Worm (Caenorhabditis elegans) whole organism, L3 larva: ENCODE results near the gene Y38H6A.1.
A peak's percentile ranks its signal among the peaks of the same experiment; 100 is the strongest.

Experiments
- R02D3.7 ChIP-seq: fragments of 150-350 bp; optimal IDR thresholded peaks from 2 replicates; lab custom pipeline; 2014; ENCODE audit warnings: missing biosample characterization, missing genetic modification characterization
- ZK546.5 ChIP-seq: sonication (generic microtip); optimal IDR thresholded peaks from 2 replicates; lab custom pipeline; 2017; ENCODE audit warnings: missing biosample characterization, missing genetic modification characterization
- aly-2 ChIP-seq: fragments of 150-350 bp; optimal IDR thresholded peaks from 2 replicates; lab custom pipeline; 2014; ENCODE audit warnings: missing biosample characterization, missing genetic modification characterization
- ama-1 ChIP-seq: fragments of 150-350 bp; optimal IDR thresholded peaks from 2 replicates; lab custom pipeline; 2018
- ceh-28 ChIP-seq: fragments of 150-350 bp; optimal IDR thresholded peaks from 2 replicates; lab custom pipeline; 2014; ENCODE audit warnings: missing biosample characterization, missing genetic modification reagents, missing genetic modification characterization
- ceh-82 ChIP-seq: fragments of 150-350 bp; optimal IDR thresholded peaks from 2 replicates; lab custom pipeline; 2014; ENCODE audit warnings: missing biosample characterization, missing genetic modification characterization
- ceh-9 ChIP-seq: sonication (generic microtip); optimal IDR thresholded peaks from 2 replicates; lab custom pipeline; 2018; ENCODE audit warnings: missing biosample characterization, missing genetic modification characterization
- elt-2 ChIP-seq: sonication (generic microtip); optimal IDR thresholded peaks from 2 replicates; lab custom pipeline; 2016; ENCODE audit warnings: missing genetic modification reagents, mild to moderate bottlenecking, missing genetic modification characterization, missing compliant biosample characterization
- eor-1 ChIP-seq, 2 experiments: fragments of 150-350 bp; optimal IDR thresholded peaks; 2 replicates each; lab custom pipeline; 2014 to 2018; ENCODE audit warnings: missing biosample characterization in 2 of 2, missing genetic modification characterization in 2 of 2
- fkh-2 ChIP-seq: fragments of 150-350 bp; optimal IDR thresholded peaks from 2 replicates; lab custom pipeline; 2014; ENCODE audit warnings: missing biosample characterization, missing genetic modification reagents, missing genetic modification characterization
- lin-15B ChIP-seq: fragments of 150-350 bp; optimal IDR thresholded peaks from 2 replicates; lab custom pipeline; 2014; ENCODE audit warnings: missing biosample characterization, missing genetic modification characterization
- lin-39 ChIP-seq: fragments of 150-350 bp; optimal IDR thresholded peaks from 2 replicates; lab custom pipeline; 2018; ENCODE audit warnings: missing biosample characterization, missing genetic modification reagents, missing genetic modification characterization
- lsy-12 ChIP-seq: sonication (generic microtip); optimal IDR thresholded peaks from 2 replicates; lab custom pipeline; 2016; ENCODE audit warnings: mild to moderate bottlenecking, missing genetic modification characterization, missing compliant biosample characterization
- mdl-1 ChIP-seq: fragments of 150-350 bp; optimal IDR thresholded peaks from 2 replicates; lab custom pipeline; 2014; ENCODE audit warnings: missing biosample characterization, missing genetic modification characterization
- nfya-1 ChIP-seq: sonication (generic microtip); optimal IDR thresholded peaks from 2 replicates; lab custom pipeline; 2017; ENCODE audit warnings: missing genetic modification characterization, mild to moderate bottlenecking, missing compliant biosample characterization, antibody characterized with exemption, moderate library complexity; ENCODE audit not compliant: insufficient read depth
- nhr-12 ChIP-seq: fragments of 150-350 bp; optimal IDR thresholded peaks from 2 replicates; lab custom pipeline; 2014; ENCODE audit warnings: missing biosample characterization, missing genetic modification characterization
- nhr-25 ChIP-seq: sonication (generic microtip); optimal IDR thresholded peaks from 2 replicates; lab custom pipeline; 2017; ENCODE audit warnings: missing biosample characterization, missing genetic modification characterization
- nhr-28 ChIP-seq: fragments of 150-350 bp; optimal IDR thresholded peaks from 2 replicates; lab custom pipeline; 2014; ENCODE audit warnings: missing biosample characterization, missing genetic modification characterization
- nhr-43 ChIP-seq: sonication (generic microtip); optimal IDR thresholded peaks from 2 replicates; lab custom pipeline; 2016; ENCODE audit warnings: mild to moderate bottlenecking, missing genetic modification characterization, missing compliant biosample characterization; ENCODE audit not compliant: poor library complexity, severe bottlenecking
- nhr-67 ChIP-seq: fragments of 150-350 bp; optimal IDR thresholded peaks from 2 replicates; lab custom pipeline; 2014; ENCODE audit warnings: missing biosample characterization, missing genetic modification characterization
- nhr-76 ChIP-seq: fragments of 150-350 bp; sonication (generic microtip); optimal IDR thresholded peaks from 5 replicates; lab custom pipeline; 2014; ENCODE audit warnings: missing biosample characterization, missing genetic modification characterization
- nhr-77 ChIP-seq: fragments of 150-350 bp; optimal IDR thresholded peaks from 2 replicates; lab custom pipeline; 2014; ENCODE audit warnings: missing biosample characterization, missing genetic modification characterization
- pha-4 ChIP-seq: fragments of 150-350 bp; optimal IDR thresholded peaks from 2 replicates; lab custom pipeline; 2014; ENCODE audit warnings: missing biosample characterization, missing genetic modification reagents, missing genetic modification characterization
- pqm-1 ChIP-seq: fragments of 150-350 bp; optimal IDR thresholded peaks from 2 replicates; lab custom pipeline; 2017; ENCODE audit warnings: missing biosample characterization, missing genetic modification characterization, inconsistent platforms
- tbx-2 ChIP-seq: sonication (generic microtip); optimal IDR thresholded peaks from 2 replicates; lab custom pipeline; 2016; ENCODE audit warnings: mild to moderate bottlenecking, missing genetic modification characterization, missing compliant biosample characterization
- unc-39 ChIP-seq: sonication (generic microtip); optimal IDR thresholded peaks from 4 replicates; lab custom pipeline; 2017; ENCODE audit warnings: missing biosample characterization, missing genetic modification characterization
- unc-62 ChIP-seq: fragments of 150-350 bp; sonication (generic microtip); optimal IDR thresholded peaks from 4 replicates; lab custom pipeline; 2014; ENCODE audit warnings: missing biosample characterization, missing genetic modification reagents, missing genetic modification characterization
- ztf-11 ChIP-seq: fragments of 150-350 bp; optimal IDR thresholded peaks from 2 replicates; lab custom pipeline; 2014; ENCODE audit warnings: missing biosample characterization, missing genetic modification characterization
- ztf-4 ChIP-seq: fragments of 150-350 bp; optimal IDR thresholded peaks from 2 replicates; lab custom pipeline; 2014; ENCODE audit warnings: missing biosample characterization, missing genetic modification characterization

Y38H6A.1 gene

DNA sequence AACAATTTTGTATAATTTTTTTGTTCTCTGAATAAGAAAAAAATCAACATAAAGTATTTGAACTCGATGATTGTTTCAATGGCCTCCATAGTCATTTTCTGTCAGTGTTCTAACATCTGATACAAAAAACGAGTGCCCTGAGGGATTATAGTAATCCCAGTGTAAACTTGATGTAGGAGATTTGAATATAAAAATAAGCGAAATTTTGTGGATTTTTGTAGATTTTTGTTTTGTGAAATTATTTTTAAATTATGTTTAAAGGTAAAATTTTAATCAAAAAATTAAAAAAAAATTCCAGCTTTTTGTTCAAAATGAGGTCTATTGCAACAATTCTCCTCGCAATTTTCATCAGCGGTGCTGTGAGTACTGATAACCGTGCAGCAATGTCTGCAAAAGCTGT, at the start of gene Y38H6A.1:
Gene Y38H6A.1 (plus strand): TSS at position 301 of the 400 bp plus-strand sequence.
- no peak for TF ChIP-seq tbx-2 (tag; lab: Kevin White, UChicago)

DNA sequence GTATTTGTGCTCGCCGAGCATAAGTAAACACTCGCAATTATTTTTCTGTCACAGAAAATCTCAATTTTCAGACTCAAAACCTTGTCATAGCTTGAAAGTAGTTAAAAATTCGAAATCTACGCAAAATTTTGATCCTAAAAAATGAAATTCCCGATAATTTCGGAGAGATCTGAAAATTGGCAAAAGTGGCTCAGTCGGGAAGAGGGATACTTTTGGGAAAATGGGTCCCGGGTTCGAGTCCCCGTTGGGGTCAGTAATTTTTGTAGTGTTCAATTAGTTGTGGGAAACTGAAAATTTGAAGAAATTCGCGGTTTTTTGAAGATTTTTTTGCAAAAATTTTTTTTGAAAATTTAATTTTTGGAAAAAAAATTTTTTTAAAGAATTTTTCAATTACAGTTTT, 48.6 kb upstream of the Y38H6A.1 start:
- TF ChIP-seq fkh-2 (tag; lab: Kevin White, UChicago), result no peak
- TF ChIP-seq nhr-76, result no peak
- no peak for TF ChIP-seq aly-2 (tag; lab: Kevin White, UChicago)
- TF ChIP-seq ceh-28 (tag; lab: Kevin White, UChicago), result no peak
- no peak for TF ChIP-seq mdl-1 (tag; lab: Kevin White, UChicago)
- no peak for TF ChIP-seq ceh-9 (tag; lab: Kevin White, UChicago)
- TF ChIP-seq ama-1 (lab: Kevin White, UChicago), result no peak
- no peak for TF ChIP-seq R02D3.7 (tag; lab: Kevin White, UChicago)
- no peak for TF ChIP-seq nhr-28 (tag; lab: Kevin White, UChicago)
- TF ChIP-seq elt-2 (tag; lab: Kevin White, UChicago), result no peak
- TF ChIP-seq nhr-12 (tag; lab: Kevin White, UChicago), result no peak
- TF ChIP-seq nhr-43, result no peak
- no peak for TF ChIP-seq unc-62 (GFP tag; lab: Kevin White, UChicago)
- TF ChIP-seq lin-39 (tag; lab: Kevin White, UChicago), result no peak
- no peak for TF ChIP-seq tbx-2 (tag; lab: Kevin White, UChicago)
- TF ChIP-seq unc-39 (tag; lab: Kevin White, UChicago), result no peak
- TF ChIP-seq ztf-4 (tag; lab: Kevin White, UChicago), result no peak
- TF ChIP-seq lsy-12 (tag; lab: Kevin White, UChicago), result no peak
- TF ChIP-seq ztf-11 (tag; lab: Kevin White, UChicago), result no peak

- TF ChIP-seq ztf-11 (tag; lab: Kevin White, UChicago), result no peak
- TF ChIP-seq nhr-25, result no peak
- no peak for TF ChIP-seq unc-62 (GFP tag; lab: Kevin White, UChicago)
- no peak for TF ChIP-seq lin-39 (tag; lab: Kevin White, UChicago)
- no peak for TF ChIP-seq lsy-12 (tag; lab: Kevin White, UChicago)
- no peak for TF ChIP-seq ceh-9 (tag; lab: Kevin White, UChicago)
- no peak for TF ChIP-seq fkh-2 (tag; lab: Kevin White, UChicago)
- no peak for TF ChIP-seq aly-2 (tag; lab: Kevin White, UChicago)
Measured at ce11 chrV:20279309-20279708, 46.2 kb upstream of the Y38H6A.1 start.

DNA sequence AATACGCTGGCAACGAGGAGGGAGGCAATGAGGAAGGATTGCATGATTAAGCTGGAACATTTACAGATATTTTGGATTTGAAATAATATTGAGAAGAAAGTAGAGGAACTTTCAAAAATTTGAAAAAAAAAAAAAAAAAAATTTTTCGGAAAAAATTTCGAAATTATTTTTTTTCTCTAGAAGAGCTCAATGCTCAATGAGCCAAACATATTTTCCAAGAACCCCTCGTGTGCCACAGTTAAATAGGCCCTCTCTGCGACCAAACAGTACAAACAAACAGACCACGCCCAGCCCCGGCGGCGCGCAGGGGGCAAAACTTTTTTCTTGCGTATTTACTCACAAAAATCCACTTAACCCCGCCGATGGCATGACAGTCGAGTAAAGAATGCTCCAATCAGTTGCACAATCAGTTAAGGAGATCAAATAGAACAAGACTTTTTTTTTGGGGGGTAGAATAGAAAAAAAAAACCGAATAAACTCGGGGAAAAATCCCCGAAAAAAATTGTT, 45.7 kb upstream of the Y38H6A.1 start, which contains the start of gene pqn-94:
Gene pqn-94 (minus strand): TSS at position 51 of the 507 bp plus-strand sequence.
- TF ChIP-seq nhr-67 (tag; lab: Kevin White, UChicago), result no peak
- TF ChIP-seq pha-4 (tag; lab: Kevin White, UChicago), result peak; percentile 75

DNA sequence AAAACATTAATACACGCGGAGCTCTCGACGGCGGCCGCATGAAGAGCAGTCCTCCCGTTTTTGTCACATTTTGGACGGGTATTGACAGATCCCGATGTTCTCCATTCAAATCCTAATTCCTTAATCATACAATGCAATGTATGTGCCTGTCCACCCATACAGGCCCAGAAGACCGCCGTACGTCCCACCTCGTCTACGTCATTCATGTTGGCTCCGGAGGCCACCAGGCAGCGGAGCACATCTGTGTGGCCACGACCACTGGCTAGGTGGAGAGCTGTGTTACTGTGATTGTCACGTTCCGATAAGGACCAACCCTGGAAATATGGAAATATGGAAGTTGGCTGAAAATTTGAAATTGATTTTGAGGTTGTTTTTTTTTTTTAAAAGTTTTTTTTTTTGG, 42.7 kb upstream of the Y38H6A.1 start:
- TF ChIP-seq eor-1 (tag; optimal IDR thresholded peaks at IDR 0.05; lab: Kevin White, UChicago), result no peak
- TF ChIP-seq pqm-1 (tag; lab: Kevin White, UChicago), result no peak
- TF ChIP-seq nfya-1, result no peak

DNA sequence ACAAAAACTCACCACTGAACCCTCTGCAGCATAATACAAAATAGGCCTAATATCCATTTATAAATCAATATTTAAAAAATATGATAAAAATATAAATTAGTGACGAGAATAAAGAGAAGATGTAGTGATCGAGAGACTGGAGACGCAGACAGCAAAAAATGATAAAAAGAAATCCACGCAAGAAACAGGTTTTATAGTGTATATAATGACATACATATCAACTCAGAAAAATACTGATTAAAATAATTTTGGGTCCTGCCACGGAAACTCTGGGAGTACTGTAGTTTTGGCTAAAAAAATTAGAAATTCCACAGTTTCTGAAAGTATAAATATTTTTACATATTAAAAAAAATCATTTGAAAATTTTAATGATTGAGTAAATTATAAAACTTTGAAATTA, 36.2 kb upstream of the Y38H6A.1 start, which contains the start of gene mlt-4:
Gene mlt-4 (minus strand): TSS at position 101 of the 400 bp plus-strand sequence.
- no peak for TF ChIP-seq fkh-2 (tag; lab: Kevin White, UChicago)
- TF ChIP-seq ZK546.5 (tag; lab: Kevin White, UChicago), result no peak
- TF ChIP-seq ceh-9 (tag; lab: Kevin White, UChicago), result no peak
- TF ChIP-seq nhr-77 (tag; lab: Kevin White, UChicago), result no peak
- TF ChIP-seq nhr-76, result no peak
- TF ChIP-seq ceh-82 (tag; lab: Kevin White, UChicago), result no peak
- no peak for TF ChIP-seq unc-62 (GFP tag; lab: Kevin White, UChicago)
- no peak for TF ChIP-seq nhr-25
- no peak for TF ChIP-seq elt-2 (tag; lab: Kevin White, UChicago)
- TF ChIP-seq ztf-4 (tag; lab: Kevin White, UChicago), result no peak
- no peak for TF ChIP-seq lin-15B (tag; lab: Kevin White, UChicago)
- no peak for TF ChIP-seq lin-39 (tag; lab: Kevin White, UChicago)
